Worm (Caenorhabditis elegans): ENCODE data around the gene C32D5.11.

C32D5.11 gene

DNA sequence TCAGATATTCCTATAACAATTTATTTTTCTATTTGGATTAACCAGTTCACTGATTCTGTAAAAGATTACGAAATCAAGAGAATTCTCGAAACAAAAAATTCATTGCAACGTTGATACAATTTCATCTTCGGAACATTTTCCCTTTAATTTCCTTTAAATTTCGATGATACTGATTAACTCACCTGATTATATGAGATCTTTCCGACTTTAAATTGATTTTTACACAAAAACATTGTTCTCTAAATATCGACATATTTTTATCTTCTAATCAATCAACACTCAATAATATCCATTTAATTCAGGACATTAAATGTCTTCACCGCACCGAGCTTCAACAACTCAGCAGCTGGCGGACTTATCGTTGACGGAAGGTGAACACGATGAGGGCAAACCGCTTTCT is 15.8 kb upstream of the C32D5.11 start, which contains the start of gene lin-23:
lin-23 (plus strand) TSS at position 301 of the 400 bp plus-strand sequence.
- TF ChIP-seq rnt-1 (tag; optimal IDR thresholded peaks at IDR 0.05): no peak
- TF ChIP-seq C08G9.2 (tag; optimal IDR thresholded peaks at IDR 0.05): no peak
- no peak for TF ChIP-seq hlh-30 (tag; optimal IDR thresholded peaks at IDR 0.05; ENCODE audit: insufficient read depth)
- TF ChIP-seq hlh-6 (tag; optimal IDR thresholded peaks at IDR 0.05): no peak
- TF ChIP-seq pha-4 (tag; optimal IDR thresholded peaks at IDR 0.05): no peak
- TF ChIP-seq npax-4 (tag; optimal IDR thresholded peaks at IDR 0.05): no peak
- no peak for TF ChIP-seq ceh-9 (tag; optimal IDR thresholded peaks at IDR 0.05)
- TF ChIP-seq ztf-16 (tag; optimal IDR thresholded peaks at IDR 0.05): no peak

DNA sequence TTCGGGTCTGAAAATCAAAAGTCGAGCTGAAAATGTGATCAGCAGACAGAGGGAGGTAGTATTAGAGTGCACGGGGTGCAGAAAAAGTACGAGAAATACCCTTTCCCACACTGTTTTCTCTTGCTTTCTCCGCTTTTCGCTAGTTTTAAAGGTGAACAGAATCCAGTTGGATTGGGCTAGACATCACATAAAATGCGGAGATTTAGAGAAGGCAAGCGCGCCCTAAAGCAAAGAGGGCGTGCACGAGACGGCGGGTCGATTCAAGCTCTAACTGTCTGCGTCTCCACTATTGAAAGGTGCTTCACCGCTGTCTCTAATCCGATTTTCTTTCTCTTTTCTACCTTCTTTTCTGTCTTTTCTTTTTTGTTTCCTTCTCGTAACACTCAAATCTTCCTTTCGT is 14.9 kb upstream of the C32D5.11 start:
- no peak for TF ChIP-seq ama-1 (optimal IDR thresholded peaks at IDR 0.05)
- TF ChIP-seq ceh-18 (tag; optimal IDR thresholded peaks at IDR 0.05): peak; percentile 64
- TF ChIP-seq ceh-22 (tag; optimal IDR thresholded peaks at IDR 0.05): no peak
- TF ChIP-seq C38D4.7 (GFP tag; optimal IDR thresholded peaks at IDR 0.05): no peak
- TF ChIP-seq unc-55 (GFP tag; optimal IDR thresholded peaks at IDR 0.05): peak; percentile 86
- TF ChIP-seq hlh-6 (tag; optimal IDR thresholded peaks at IDR 0.05): no peak
- TF ChIP-seq hlh-15 (tag; optimal IDR thresholded peaks at IDR 0.05): no peak
- no peak for TF ChIP-seq che-1 (tag; optimal IDR thresholded peaks at IDR 0.05)
- TF ChIP-seq ceh-14 (tag; optimal IDR thresholded peaks at IDR 0.05): no peak
- no peak for TF ChIP-seq fkh-6 (tag; optimal IDR thresholded peaks at IDR 0.05)
- no peak for TF ChIP-seq pqm-1 (tag; optimal IDR thresholded peaks at IDR 0.05)
- TF ChIP-seq mec-3 (tag; optimal IDR thresholded peaks at IDR 0.05; ENCODE audit: borderline replicate concordance): no peak
- peak; percentile 71 for TF ChIP-seq tbx-2 (tag; optimal IDR thresholded peaks at IDR 0.05)
- TF ChIP-seq ttx-3 (tag; optimal IDR thresholded peaks at IDR 0.05): no peak
- peak; percentile 78 for TF ChIP-seq ceh-31 (tag; optimal IDR thresholded peaks at IDR 0.05)
- no peak for TF ChIP-seq elt-4 (tag; optimal IDR thresholded peaks at IDR 0.05)
- TF ChIP-seq nhr-232 (tag; optimal IDR thresholded peaks at IDR 0.05): no peak
- TF ChIP-seq odd-2 (tag; optimal IDR thresholded peaks at IDR 0.05): no peak
- peak; percentile 63 for TF ChIP-seq dve-1 (tag; optimal IDR thresholded peaks at IDR 0.05)
- peak; percentile 40 for TF ChIP-seq ref-2 (tag; optimal IDR thresholded peaks at IDR 0.05)
- TF ChIP-seq sox-4 (tag; optimal IDR thresholded peaks at IDR 0.05): no peak
- no peak for TF ChIP-seq Y22D7AL.16 (tag; optimal IDR thresholded peaks at IDR 0.05)
- peak; percentile 52 for TF ChIP-seq ets-4 (tag; optimal IDR thresholded peaks at IDR 0.05)
- TF ChIP-seq pag-3 (tag; optimal IDR thresholded peaks at IDR 0.05; ENCODE audit: borderline replicate concordance): no peak
- TF ChIP-seq unc-3 (GFP tag; conservative IDR thresholded peaks at IDR 0.05): no peak
- no peak for TF ChIP-seq unc-3 (tag; optimal IDR thresholded peaks at IDR 0.05)
- TF ChIP-seq hlh-30 (tag; optimal IDR thresholded peaks at IDR 0.05; ENCODE audit: insufficient read depth): peak; percentile 98
- TF ChIP-seq pat-9 (tag; optimal IDR thresholded peaks at IDR 0.05): no peak
- TF ChIP-seq pha-2 (tag; optimal IDR thresholded peaks at IDR 0.05): no peak
- no peak for TF ChIP-seq lin-11 (tag; optimal IDR thresholded peaks at IDR 0.05)
- no peak for TF ChIP-seq madf-2 (tag; optimal IDR thresholded peaks at IDR 0.05)
- TF ChIP-seq ceh-2 (tag; optimal IDR thresholded peaks at IDR 0.05): no peak
- peak; percentile 26 for TF ChIP-seq rnt-1 (tag; optimal IDR thresholded peaks at IDR 0.05)
- no peak for TF ChIP-seq hlh-8 (tag; optimal IDR thresholded peaks at IDR 0.05)
- TF ChIP-seq tbx-7 (tag; optimal IDR thresholded peaks at IDR 0.05): no peak
- TF ChIP-seq nhr-11 (tag; optimal IDR thresholded peaks at IDR 0.05): no peak
- TF ChIP-seq unc-42 (tag; optimal IDR thresholded peaks at IDR 0.05): peak; percentile 96
- no peak for TF ChIP-seq ceh-24 (tag; optimal IDR thresholded peaks at IDR 0.05)
- no peak for TF ChIP-seq F13H6.1 (tag; optimal IDR thresholded peaks at IDR 0.05)
- TF ChIP-seq K02D7.2 (tag; optimal IDR thresholded peaks at IDR 0.05): no peak
- no peak for TF ChIP-seq fkh-10 (GFP tag; optimal IDR thresholded peaks at IDR 0.05)
- TF ChIP-seq T23F11.4 (GFP tag; optimal IDR thresholded peaks at IDR 0.05): no peak
- no peak for TF ChIP-seq ceh-34 (tag; optimal IDR thresholded peaks at IDR 0.05)
- TF ChIP-seq K09A11.1 (tag; optimal IDR thresholded peaks at IDR 0.05; ENCODE audit: insufficient read depth): no peak
- no peak for TF ChIP-seq dmd-4 (tag; optimal IDR thresholded peaks at IDR 0.05; ENCODE audit: borderline replicate concordance)
- TF ChIP-seq gmeb-2 (tag; optimal IDR thresholded peaks at IDR 0.05): no peak
- TF ChIP-seq eyg-1 (tag; optimal IDR thresholded peaks at IDR 0.05): peak; percentile 0

Data from whole organism, late embryonic.